Fruit fly (Drosophila melanogaster) Kc167 (cell line): ENCODE results near the gene CG11899.

ENCODE experiments used
- Myc ChIP-seq: fragments of >200 bp; optimal IDR thresholded peaks from 2 replicates; lab custom pipeline; 2017; ENCODE audit warnings: missing external identifiers
- Sin3A ChIP-seq: fragments of >200 bp; optimal IDR thresholded peaks from 2 replicates; lab custom pipeline; 2018; ENCODE audit warnings: missing external identifiers
- h ChIP-seq: fragments of >200 bp; optimal IDR thresholded peaks from 3 replicates; lab custom pipeline; 2018; ENCODE audit warnings: missing external identifiers
- insv ChIP-seq: fragments of >200 bp; optimal IDR thresholded peaks from 3 replicates; lab custom pipeline; 2018; ENCODE audit warnings: missing external identifiers
- psq ChIP-seq: fragments of >200 bp; optimal IDR thresholded peaks from 2 replicates; lab custom pipeline; 2017; ENCODE audit warnings: missing external identifiers
- ttk ChIP-seq: sonication (Bioruptor generic); optimal IDR thresholded peaks from 2 replicates; lab custom pipeline; 2017; ENCODE audit warnings: missing external identifiers

The CG11899 gene

DNA sequence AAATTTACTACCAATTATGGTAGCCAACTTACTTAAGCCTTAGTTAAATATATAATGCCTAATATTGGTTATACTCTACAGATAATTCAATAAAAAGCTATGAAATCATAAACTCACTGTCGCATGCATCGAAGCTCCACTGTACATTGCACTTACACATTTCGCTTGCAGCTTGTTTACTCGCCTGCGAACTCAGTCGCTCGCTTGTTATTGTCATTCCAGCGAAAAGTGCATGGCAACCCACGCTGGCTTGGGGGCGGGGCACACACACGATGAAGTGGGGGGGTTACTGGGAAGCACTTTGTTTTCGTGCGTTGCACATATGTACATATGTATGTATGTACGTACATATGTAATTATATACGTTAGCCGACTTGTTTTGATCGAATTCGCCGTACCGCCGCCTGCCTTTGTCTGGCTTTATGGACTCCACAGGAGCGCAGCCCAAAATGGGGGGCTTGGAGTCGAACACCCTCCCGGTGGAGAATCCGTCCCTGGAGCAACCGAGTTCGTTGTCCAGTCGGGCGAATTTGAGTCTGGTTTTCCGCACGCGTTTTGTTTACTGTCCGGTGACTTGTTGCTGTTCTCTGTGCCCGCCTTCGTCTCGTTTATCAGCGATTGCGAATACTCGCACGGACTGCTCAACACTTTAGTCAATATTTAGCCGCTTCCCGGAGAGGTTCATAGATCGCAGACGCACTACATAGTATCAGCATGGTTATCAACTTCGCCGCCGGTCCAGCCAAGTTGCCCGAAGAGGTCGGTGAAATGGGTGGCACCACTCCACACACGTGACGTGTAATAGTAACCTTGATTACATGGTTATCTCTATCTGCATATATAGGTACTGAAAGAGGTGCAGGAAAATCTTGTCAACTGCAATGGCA, at the start of gene CG11899:
CG11899 (plus strand) TSS at position 648 of the 887 bp plus-strand sequence.
- TF ChIP-seq Sin3A (lab: Kevin White, UChicago): no peak
- no peak for TF ChIP-seq Myc (lab: Kevin White, UChicago)
- no peak for TF ChIP-seq ttk (lab: Kevin White, UChicago)
- no peak for TF ChIP-seq psq
- TF ChIP-seq insv: no peak
- no peak for TF ChIP-seq h (lab: Kevin White, UChicago)

DNA sequence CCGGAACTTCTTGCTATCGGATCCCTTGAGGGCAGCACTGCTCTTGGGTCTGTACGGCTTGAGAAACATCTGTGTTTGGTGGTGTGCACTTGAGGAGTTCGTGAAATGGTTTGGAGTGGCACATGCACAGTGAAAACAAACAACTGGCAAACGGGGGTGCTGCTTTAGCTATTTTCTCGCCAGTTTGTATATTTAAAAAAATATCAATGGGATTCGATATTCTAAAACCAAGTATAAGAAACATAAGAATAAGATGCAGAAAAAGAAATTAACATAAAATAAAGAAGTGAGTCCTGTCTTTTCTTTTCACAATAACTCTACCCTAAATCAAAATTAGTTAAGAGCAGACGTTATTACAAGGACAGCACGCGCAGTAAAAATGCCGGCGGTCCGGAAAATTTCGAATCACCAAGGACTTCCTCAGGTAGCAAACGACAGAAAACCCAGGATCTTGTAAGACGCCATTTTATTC, 48.6 kb upstream of the CG11899 start, which contains the start of gene eIF2D:
eIF2D (minus strand) TSS at position 174 of the 472 bp plus-strand sequence.
- no peak for TF ChIP-seq psq
- no peak for TF ChIP-seq insv
- no peak for TF ChIP-seq h (lab: Kevin White, UChicago)
- TF ChIP-seq Myc (lab: Kevin White, UChicago): no peak
- TF ChIP-seq ttk (lab: Kevin White, UChicago): no peak
- TF ChIP-seq Sin3A (lab: Kevin White, UChicago): no peak

DNA sequence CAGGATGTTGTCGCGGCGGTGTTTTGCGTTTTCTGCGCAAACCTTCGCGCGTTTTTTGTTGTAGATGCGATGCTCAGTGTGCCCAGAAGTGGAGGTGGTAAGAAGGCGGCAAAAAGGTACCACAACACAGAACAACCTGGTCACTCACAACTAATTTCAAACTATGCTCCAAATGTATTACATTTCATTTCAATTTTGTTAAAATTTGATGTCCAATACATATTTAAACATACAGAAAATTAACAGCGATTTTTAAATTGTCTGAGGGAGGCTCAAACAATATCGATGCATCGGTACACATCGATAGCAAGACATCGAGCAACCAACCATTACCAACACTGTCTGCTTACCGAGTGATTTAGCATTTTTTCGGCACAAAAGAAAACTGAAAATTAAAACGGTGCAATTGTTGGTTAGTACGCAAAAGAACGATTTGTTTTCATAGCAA, 47.0 kb upstream of the CG11899 start, which contains the start of the genes Slbp and Rpn2:
Slbp (minus strand) TSS at position 70 of the 448 bp plus-strand sequence.
Rpn2 (plus strand) TSS at position 328 of the 448 bp plus-strand sequence.
- TF ChIP-seq h (lab: Kevin White, UChicago): no peak
- TF ChIP-seq Sin3A (lab: Kevin White, UChicago): no peak
- no peak for TF ChIP-seq ttk (lab: Kevin White, UChicago)
- no peak for TF ChIP-seq insv
- TF ChIP-seq psq: no peak
- TF ChIP-seq Myc (lab: Kevin White, UChicago): no peak

DNA sequence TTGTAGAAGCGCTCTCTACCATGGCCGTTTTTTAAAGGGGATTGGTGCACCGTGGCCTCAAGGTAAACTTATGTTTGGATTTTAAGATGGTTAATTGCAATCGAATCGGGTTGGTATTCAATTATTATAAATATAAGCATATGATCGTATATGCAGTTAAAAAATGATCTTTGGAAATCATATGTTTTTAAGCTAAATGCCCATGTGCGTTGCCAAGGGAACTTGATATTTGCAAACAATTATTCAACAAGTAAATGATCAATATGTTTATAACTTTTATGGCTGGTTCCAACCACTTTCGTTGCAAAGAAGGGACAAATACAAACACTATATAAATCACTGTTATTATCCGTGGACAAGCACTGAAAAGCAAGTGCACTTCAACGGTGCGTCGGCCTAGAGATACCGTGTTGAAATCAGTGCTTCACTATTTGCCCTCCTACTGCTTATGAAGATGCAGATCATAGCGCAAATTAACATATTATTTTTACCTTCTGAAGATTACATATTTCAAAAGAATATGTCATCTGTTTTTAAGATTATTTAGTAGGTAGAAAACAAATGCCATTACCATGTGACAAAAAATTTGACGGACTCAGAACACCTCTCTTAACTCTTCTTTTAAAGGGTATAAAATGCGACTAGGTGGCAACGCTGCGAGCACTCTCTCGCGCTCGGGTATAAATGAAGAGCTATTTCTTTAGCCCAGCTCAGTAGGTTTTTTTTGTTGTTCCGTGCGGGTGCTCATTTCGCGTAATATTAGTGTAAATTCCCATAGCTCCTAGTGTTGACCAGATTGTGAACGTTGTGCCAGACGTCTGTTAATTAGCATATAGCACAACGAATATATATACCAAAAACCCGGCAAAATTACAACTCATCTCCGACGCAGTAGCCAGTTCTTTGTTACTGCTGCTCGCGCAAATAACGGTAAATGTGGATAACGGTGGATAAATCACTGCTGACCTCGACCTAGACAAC, 42.5 kb upstream of the CG11899 start, which contains the start of gene rdog:
rdog (plus strand) TSS at position 705 of the 981 bp plus-strand sequence.
- TF ChIP-seq ttk (lab: Kevin White, UChicago) (no peak), h (lab: Kevin White, UChicago) (no peak), Sin3A (lab: Kevin White, UChicago) (no peak), insv (no peak), psq (no peak), Myc (lab: Kevin White, UChicago) (no peak)

DNA sequence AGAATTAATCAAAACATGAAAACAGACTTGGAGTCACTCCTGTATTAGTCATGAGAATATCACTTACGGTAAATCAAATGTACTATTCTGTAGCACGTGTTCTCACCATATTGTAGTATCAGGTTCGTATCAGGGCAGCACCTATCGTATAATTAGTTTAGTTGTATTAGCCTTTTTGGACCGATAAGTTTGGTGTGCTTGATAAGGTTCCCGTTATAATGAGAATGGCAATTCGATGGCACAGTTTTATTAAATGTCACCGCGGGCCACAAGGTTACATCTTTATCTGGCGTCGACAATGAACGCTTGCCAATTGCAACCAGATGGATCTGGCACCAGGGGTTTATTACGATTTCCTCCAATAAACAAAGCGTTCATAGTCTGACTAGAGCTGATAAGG, 41.5 kb upstream of the CG11899 start:
- no peak for TF ChIP-seq psq
- no peak for TF ChIP-seq insv
- no peak for TF ChIP-seq ttk (lab: Kevin White, UChicago)
- TF ChIP-seq h (lab: Kevin White, UChicago): no peak

DNA sequence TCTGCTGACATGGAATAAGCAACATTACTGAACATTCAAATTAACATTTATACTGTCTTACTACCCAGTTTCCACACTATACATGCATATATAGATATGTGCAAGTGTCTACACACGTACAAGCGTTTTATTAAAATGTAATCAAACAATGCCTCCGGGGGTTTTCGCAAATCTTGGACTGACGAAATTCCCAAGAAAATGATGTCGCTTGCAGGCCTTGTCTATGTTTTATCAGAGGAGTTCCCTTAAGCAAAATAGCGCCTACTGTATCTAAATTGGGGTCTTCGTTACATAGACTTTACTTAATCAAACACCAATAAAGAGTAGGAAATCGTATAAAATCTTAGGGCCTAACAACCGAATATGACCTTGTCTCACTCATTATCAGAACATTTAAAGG, 40.6 kb upstream of the CG11899 start:
- TF ChIP-seq psq (no peak), Myc (lab: Kevin White, UChicago) (no peak), h (lab: Kevin White, UChicago) (no peak), ttk (lab: Kevin White, UChicago) (no peak)

DNA sequence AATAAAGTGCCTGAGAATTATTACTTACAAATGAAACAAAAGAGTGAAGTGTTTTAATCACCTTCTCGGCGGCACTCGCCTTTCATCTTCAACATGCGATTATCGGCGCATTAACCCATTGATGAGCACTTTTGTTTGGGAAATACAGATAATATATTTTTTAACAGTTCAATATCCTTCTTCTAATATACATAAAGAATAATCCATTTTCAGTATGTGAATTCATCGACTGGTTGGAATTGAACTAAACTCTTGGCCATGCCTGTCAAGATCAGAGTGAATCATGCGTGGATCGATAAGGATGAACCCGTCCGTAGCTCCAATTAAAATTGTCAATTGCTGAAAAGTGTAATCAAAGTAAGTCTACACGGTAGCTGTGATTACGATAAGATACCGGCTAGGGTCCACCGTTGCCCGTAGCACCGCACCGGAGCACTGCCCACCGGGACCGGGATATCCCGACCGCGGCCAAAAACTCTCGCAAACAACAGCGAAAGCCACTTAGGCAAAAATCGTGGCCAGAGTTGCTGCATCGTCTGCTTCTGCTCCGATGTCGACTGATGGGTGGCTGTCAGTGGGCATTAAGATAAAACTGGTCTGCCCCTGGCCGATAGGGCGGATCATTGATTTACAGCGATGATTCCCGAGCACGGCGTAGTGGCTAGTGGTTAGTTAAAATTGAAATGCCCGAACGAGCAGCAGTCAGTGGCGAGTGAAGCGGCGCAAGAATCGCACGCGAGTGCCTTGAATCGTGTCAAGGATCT, 35.1 kb upstream of the CG11899 start, which contains the start of gene CG11898:
CG11898 (plus strand) TSS at position 714 of the 764 bp plus-strand sequence.
- TF ChIP-seq Sin3A (lab: Kevin White, UChicago) (no peak), ttk (lab: Kevin White, UChicago) (no peak), h (lab: Kevin White, UChicago) (no peak), psq (no peak), insv (no peak), Myc (lab: Kevin White, UChicago) (no peak)

DNA sequence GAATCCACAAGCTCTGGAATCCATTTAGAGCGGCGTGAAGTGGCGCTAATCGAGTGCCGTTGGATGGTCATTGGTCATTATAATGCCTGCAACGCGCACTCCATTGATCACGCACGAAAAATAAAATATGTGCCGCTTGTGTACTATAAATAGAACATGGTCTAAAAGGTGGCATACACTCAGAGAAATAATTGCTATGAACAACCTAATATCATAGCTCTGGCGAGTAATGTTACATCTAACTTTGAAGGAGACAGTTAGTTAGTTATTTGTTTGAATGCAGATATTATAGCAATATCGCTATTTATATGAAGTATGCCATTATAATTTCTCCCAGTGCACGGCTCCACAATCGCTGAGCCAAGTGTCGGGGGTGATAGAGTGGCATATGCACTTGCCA, 9.3 kb upstream of the CG11899 start:
- no peak for TF ChIP-seq insv
- TF ChIP-seq Myc (lab: Kevin White, UChicago): no peak
- TF ChIP-seq ttk (lab: Kevin White, UChicago): no peak
- no peak for TF ChIP-seq psq
- no peak for TF ChIP-seq h (lab: Kevin White, UChicago)
- no peak for TF ChIP-seq Sin3A (lab: Kevin White, UChicago)

DNA sequence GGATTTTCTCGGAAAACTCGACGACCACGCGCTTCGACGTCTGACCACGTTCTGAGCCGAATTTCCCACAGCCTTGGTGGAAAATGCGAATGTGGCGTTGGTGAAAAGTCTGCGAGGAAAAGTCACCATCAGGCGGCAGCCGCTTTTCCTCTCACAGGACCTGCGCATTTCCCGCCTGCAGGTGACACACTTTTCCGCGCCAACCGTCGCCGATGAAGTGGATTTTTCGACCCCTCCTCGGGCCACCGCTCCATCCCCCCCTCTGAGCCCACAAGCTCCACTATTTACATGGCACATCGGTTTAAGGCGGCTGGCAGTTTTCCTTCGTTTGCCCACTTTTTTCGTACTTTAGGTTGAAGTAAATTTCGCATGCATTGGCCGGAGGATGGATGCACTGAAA, 5.3 kb upstream of the CG11899 start, which contains the start of gene jus:
jus (minus strand) TSS at position 38 of the 400 bp plus-strand sequence.
- TF ChIP-seq Sin3A (lab: Kevin White, UChicago) (no peak), h (lab: Kevin White, UChicago) (no peak), insv (no peak), Myc (lab: Kevin White, UChicago) (no peak), ttk (lab: Kevin White, UChicago) (no peak), psq (no peak)

DNA sequence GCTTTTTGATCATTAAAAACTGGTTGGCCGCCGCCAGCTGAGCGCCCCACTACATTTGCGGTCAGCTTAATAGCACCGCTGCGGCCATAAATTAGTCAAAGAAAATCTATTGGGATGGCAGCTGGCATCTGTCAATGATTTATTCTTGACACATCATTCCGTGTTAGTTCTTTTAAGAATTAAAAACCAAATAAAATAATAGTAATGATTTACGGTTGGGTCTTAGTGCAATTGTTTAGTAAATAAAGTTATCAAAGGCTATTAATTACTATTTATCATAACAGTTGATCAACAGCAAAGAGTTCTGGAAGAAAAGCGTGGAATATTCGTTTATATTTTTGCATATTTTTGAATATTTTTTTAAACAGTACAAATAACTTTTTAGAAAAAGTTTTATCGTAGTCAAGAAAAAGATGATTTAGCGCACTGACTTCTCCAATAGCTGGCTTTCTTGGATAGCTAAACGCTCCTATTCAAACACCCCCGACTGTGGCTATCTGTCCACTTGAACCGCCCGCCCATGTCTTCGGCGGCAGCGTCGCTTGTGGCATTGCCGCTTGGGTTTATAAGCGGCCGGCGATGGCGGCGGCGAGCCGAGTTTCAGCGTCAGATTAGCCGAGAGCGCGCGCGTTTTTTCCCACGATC, 3.2 kb upstream of the CG11899 start, which contains the start of gene CG14515:
CG14515 (plus strand) TSS at position 590 of the 645 bp plus-strand sequence.
- TF ChIP-seq Myc (lab: Kevin White, UChicago) (no peak), insv (no peak), h (lab: Kevin White, UChicago) (no peak), ttk (lab: Kevin White, UChicago) (no peak), Sin3A (lab: Kevin White, UChicago) (no peak), psq (no peak)
